Fruit fly (Drosophila melanogaster) whole organism, larva: ENCODE data around the gene CG9107.

ENCODE experiments used
- noc ChIP-seq: fragments of 200-800 bp; sonication (Bioruptor generic); optimal IDR thresholded peaks from 3 replicates; lab custom pipeline; 2019; ENCODE audit warnings: missing biosample characterization, mild to moderate bottlenecking, missing genetic modification characterization, moderate library complexity

CG9107 gene

dm6 chr2L:6024345-6024907, at the start of gene CG9107:
CG9107 (minus strand) TSS chr2L:6024539.
- TF ChIP-seq noc (tag; lab: Kevin White, UChicago), result no peak

- no peak for TF ChIP-seq noc (tag; lab: Kevin White, UChicago)
Observed at dm6 chr2L:6073894-6074293, 49.6 kb upstream of the CG9107 start.

- no peak for TF ChIP-seq noc (tag; lab: Kevin White, UChicago)
Observed at dm6 chr2L:6072124-6072523, 47.8 kb upstream of the CG9107 start.

- no peak for TF ChIP-seq noc (tag; lab: Kevin White, UChicago)
Observed at dm6 chr2L:6070656-6071231, 46.4 kb upstream of the CG9107 start, which contains the start of the genes CG9154 and Kr-h2. CG9154 (minus strand) TSS chr2L:6070686. Kr-h2 (plus strand) TSS chr2L:6070990.

- TF ChIP-seq noc (tag; lab: Kevin White, UChicago), result no peak
Observed at dm6 chr2L:6068544-6069251, 44.4 kb upstream of the CG9107 start, which contains the start of the genes CG9150 and Pfdn1. CG9150 (minus strand) TSS chr2L:6068594. Pfdn1 (plus strand) TSS chr2L:6069079.

dm6 chr2L:6065823-6066222, 41.5 kb upstream of the CG9107 start, which contains the start of the genes Fbw5 and CG9147:
Fbw5 (minus strand) TSS chr2L:6065953.
CG9147 (plus strand) TSS chr2L:6065997.
- TF ChIP-seq noc (tag; lab: Kevin White, UChicago), result peak; percentile 99

dm6 chr2L:6062382-6063082, 38.2 kb upstream of the CG9107 start, which contains the start of the genes ND-51 and CG13994:
ND-51 (minus strand) TSS chr2L:6062757.
CG13994 (plus strand) TSS chr2L:6062989.
- TF ChIP-seq noc (tag; lab: Kevin White, UChicago), result no peak

- no peak for TF ChIP-seq noc (tag; lab: Kevin White, UChicago)
Observed at dm6 chr2L:6060210-6060609, 35.9 kb upstream of the CG9107 start, which contains the start of gene CG34180. CG34180 (plus strand) TSS chr2L:6060510.

- no peak for TF ChIP-seq noc (tag; lab: Kevin White, UChicago)
Observed at dm6 chr2L:6053874-6054469, 29.6 kb upstream of the CG9107 start, which contains the start of gene CG13995. CG13995 (plus strand) TSS chr2L:6054302.

dm6 chr2L:6051212-6051621, 26.9 kb upstream of the CG9107 start:
- TF ChIP-seq noc (tag; lab: Kevin White, UChicago), result peak; percentile 95

dm6 chr2L:6050575-6050974, 26.2 kb upstream of the CG9107 start, which contains the start of gene CG9135:
CG9135 (plus strand) TSS chr2L:6050800.
- no peak for TF ChIP-seq noc (tag; lab: Kevin White, UChicago)

dm6 chr2L:6048542-6048941, 24.2 kb upstream of the CG9107 start, which contains the start of the genes CG34179 and slmo:
CG34179 (minus strand) TSS chr2L:6048706.
slmo (minus strand) TSS chr2L:6048706.
- no peak for TF ChIP-seq noc (tag; lab: Kevin White, UChicago)

dm6 chr2L:6047528-6048160, 23.3 kb upstream of the CG9107 start, which contains the start of gene IPIP:
IPIP (plus strand) TSS chr2L:6048002.
- TF ChIP-seq noc (tag; lab: Kevin White, UChicago), result no peak

dm6 chr2L:6046865-6047264, 22.5 kb upstream of the CG9107 start:
- no peak for TF ChIP-seq noc (tag; lab: Kevin White, UChicago)
